Worm (Caenorhabditis elegans) whole organism, L2 larva: Measurements from ENCODE around the gene rfp-1.

Experiments used
- C34F6.9 ChIP-seq: fragments of 150-350 bp; optimal IDR thresholded peaks from 2 replicates; lab custom pipeline; 2014; ENCODE audit warnings: missing biosample characterization, missing genetic modification characterization
- F13H6.1 ChIP-seq: sonication (generic microtip); optimal IDR thresholded peaks from 2 replicates; lab custom pipeline; 2016; ENCODE audit warnings: missing genetic modification characterization, missing compliant biosample characterization
- R02D3.7 ChIP-seq: fragments of 150-350 bp; optimal IDR thresholded peaks from 2 replicates; lab custom pipeline; 2014; ENCODE audit warnings: missing biosample characterization, missing genetic modification characterization
- Y55F3AM.14 ChIP-seq: fragments of 200-800 bp; sonication (Bioruptor generic); optimal IDR thresholded peaks from 2 replicates; lab custom pipeline; 2018; ENCODE audit warnings: mild to moderate bottlenecking, missing genetic modification characterization, missing compliant biosample characterization
- ZK546.5 ChIP-seq: sonication (generic microtip); optimal IDR thresholded peaks from 2 replicates; lab custom pipeline; 2017; ENCODE audit warnings: missing biosample characterization, missing genetic modification characterization
- alr-1 ChIP-seq: fragments of 150-350 bp; optimal IDR thresholded peaks from 2 replicates; lab custom pipeline; 2014; ENCODE audit warnings: missing biosample characterization, missing genetic modification characterization
- aly-2 ChIP-seq: fragments of 150-350 bp; optimal IDR thresholded peaks from 2 replicates; lab custom pipeline; 2014; ENCODE audit warnings: missing biosample characterization, missing genetic modification characterization
- ama-1 ChIP-seq: fragments of 150-350 bp; optimal IDR thresholded peaks from 2 replicates; lab custom pipeline; 2018; ENCODE audit warnings: inconsistent platforms
- blmp-1 ChIP-seq: sonication (generic microtip); optimal IDR thresholded peaks from 2 replicates; lab custom pipeline; 2017; ENCODE audit warnings: missing genetic modification characterization, mild to moderate bottlenecking, missing compliant biosample characterization, antibody characterized with exemption, moderate library complexity; ENCODE audit not compliant: insufficient read depth
- ceh-16 ChIP-seq: fragments of 150-350 bp; optimal IDR thresholded peaks from 2 replicates; lab custom pipeline; 2014; ENCODE audit warnings: missing biosample characterization, missing genetic modification characterization
- ceh-82 ChIP-seq: fragments of 150-350 bp; optimal IDR thresholded peaks from 2 replicates; lab custom pipeline; 2014; ENCODE audit warnings: missing biosample characterization, missing genetic modification characterization
- crh-2 ChIP-seq: sonication (generic microtip); optimal IDR thresholded peaks from 2 replicates; lab custom pipeline; 2017; ENCODE audit warnings: missing biosample characterization, missing genetic modification characterization
- dmd-4 ChIP-seq: sonication (generic microtip); optimal IDR thresholded peaks from 2 replicates; lab custom pipeline; 2017; ENCODE audit warnings: missing biosample characterization, missing genetic modification characterization
- egl-27 ChIP-seq: sonication (generic microtip); optimal IDR thresholded peaks from 3 replicates; lab custom pipeline; 2017; ENCODE audit warnings: missing biosample characterization, missing genetic modification reagents, missing genetic modification characterization
- elt-1 ChIP-seq: fragments of 150-350 bp; optimal IDR thresholded peaks from 2 replicates; lab custom pipeline; 2014; ENCODE audit warnings: missing biosample characterization, missing genetic modification characterization
- elt-3 ChIP-seq: sonication (generic microtip); optimal IDR thresholded peaks from 2 replicates; lab custom pipeline; 2017; ENCODE audit warnings: missing biosample characterization, missing genetic modification characterization
- fos-1 ChIP-seq: fragments of 150-350 bp; optimal IDR thresholded peaks from 2 replicates; lab custom pipeline; 2014; ENCODE audit warnings: missing biosample characterization, missing genetic modification characterization
- gmeb-1 ChIP-seq: fragments of 150-350 bp; optimal IDR thresholded peaks from 2 replicates; lab custom pipeline; 2014; ENCODE audit warnings: missing biosample characterization, missing genetic modification characterization
- lin-11 ChIP-seq: fragments of 150-350 bp; sonication (generic microtip); optimal IDR thresholded peaks from 2 replicates; lab custom pipeline; 2014; ENCODE audit warnings: missing biosample characterization, missing genetic modification characterization, inconsistent platforms, mixed read lengths
- lin-13 ChIP-seq: fragments of 150-350 bp; optimal IDR thresholded peaks from 2 replicates; lab custom pipeline; 2014; ENCODE audit warnings: missing biosample characterization, missing genetic modification reagents, missing genetic modification characterization
- lin-39 ChIP-seq: fragments of 150-350 bp; optimal IDR thresholded peaks from 2 replicates; lab custom pipeline; 2014; ENCODE audit warnings: missing biosample characterization, missing genetic modification reagents, missing genetic modification characterization
- lsy-2 ChIP-seq, 2 experiments: fragments of 150-350 bp in 1 of 2; sonication (generic microtip) in 1 of 2; optimal IDR thresholded peaks; 2 replicates each; lab custom pipeline; 2014 to 2017; ENCODE audit warnings: missing biosample characterization in 2 of 2, missing genetic modification characterization in 2 of 2
- mab-5 ChIP-seq: fragments of 150-350 bp; optimal IDR thresholded peaks from 2 replicates; lab custom pipeline; 2014; ENCODE audit warnings: missing biosample characterization, missing genetic modification characterization
- mbf-1 ChIP-seq: sonication (generic microtip); optimal IDR thresholded peaks from 2 replicates; lab custom pipeline; 2017; ENCODE audit warnings: missing biosample characterization, missing genetic modification characterization
- mdl-1 ChIP-seq, 2 experiments: fragments of 150-350 bp in 1 of 2; sonication (generic microtip) in 1 of 2; optimal IDR thresholded peaks; 2 replicates each; lab custom pipeline; 2017; ENCODE audit warnings: missing biosample characterization in 2 of 2, missing genetic modification characterization in 2 of 2
- nhr-10 ChIP-seq: sonication (generic microtip); optimal IDR thresholded peaks from 2 replicates; lab custom pipeline; 2017; ENCODE audit warnings: missing biosample characterization, missing genetic modification characterization
- nhr-11 ChIP-seq: fragments of 150-350 bp; optimal IDR thresholded peaks from 2 replicates; lab custom pipeline; 2014; ENCODE audit warnings: missing biosample characterization, missing genetic modification characterization
- nhr-12 ChIP-seq: fragments of 150-350 bp; optimal IDR thresholded peaks from 2 replicates; lab custom pipeline; 2014; ENCODE audit warnings: missing biosample characterization, missing genetic modification characterization
- nhr-129 ChIP-seq: fragments of 150-350 bp; optimal IDR thresholded peaks from 2 replicates; lab custom pipeline; 2014; ENCODE audit warnings: missing biosample characterization, missing genetic modification characterization
- nhr-21 ChIP-seq: fragments of 150-350 bp; optimal IDR thresholded peaks from 2 replicates; lab custom pipeline; 2014; ENCODE audit warnings: missing biosample characterization, missing genetic modification characterization
- nhr-23 ChIP-seq: fragments of 150-350 bp; optimal IDR thresholded peaks from 2 replicates; lab custom pipeline; 2014; ENCODE audit warnings: missing biosample characterization, missing genetic modification reagents, missing genetic modification characterization
- nhr-237 ChIP-seq: fragments of 150-350 bp; optimal IDR thresholded peaks from 2 replicates; lab custom pipeline; 2014; ENCODE audit warnings: missing biosample characterization, missing genetic modification characterization
- nhr-25 ChIP-seq: fragments of 150-350 bp; sonication (generic microtip); optimal IDR thresholded peaks from 3 replicates; lab custom pipeline; 2014; ENCODE audit warnings: missing biosample characterization, missing genetic modification characterization
- nhr-6 ChIP-seq: fragments of 150-350 bp; optimal IDR thresholded peaks from 2 replicates; lab custom pipeline; 2014; ENCODE audit warnings: missing biosample characterization, missing genetic modification characterization
- nhr-77 ChIP-seq: fragments of 150-350 bp; optimal IDR thresholded peaks from 2 replicates; lab custom pipeline; 2014; ENCODE audit warnings: missing biosample characterization, missing genetic modification characterization
- peb-1 ChIP-seq: fragments of 150-350 bp; optimal IDR thresholded peaks from 2 replicates; lab custom pipeline; 2014; ENCODE audit warnings: missing biosample characterization, missing genetic modification characterization
- sem-4 ChIP-seq: fragments of 150-350 bp; optimal IDR thresholded peaks from 2 replicates; lab custom pipeline; 2014; ENCODE audit warnings: missing biosample characterization, missing genetic modification reagents, missing genetic modification characterization
- skn-1 ChIP-seq: sonication (generic microtip); optimal IDR thresholded peaks from 2 replicates; lab custom pipeline; 2017; ENCODE audit warnings: missing biosample characterization, missing genetic modification characterization
- sma-3 ChIP-seq: sonication (generic microtip); optimal IDR thresholded peaks from 2 replicates; lab custom pipeline; 2016; ENCODE audit warnings: missing genetic modification reagents, missing genetic modification characterization, missing compliant biosample characterization
- sma-9 ChIP-seq, 2 experiments: fragments of 150-350 bp in 1 of 2; sonication (generic microtip) in 1 of 2; optimal IDR thresholded peaks; 2 replicates each; lab custom pipeline; 2014 to 2016; ENCODE audit warnings: missing genetic modification characterization in 2 of 2, mild to moderate bottlenecking in 1 of 2, missing biosample characterization in 1 of 2, missing compliant biosample characterization in 1 of 2, missing genetic modification reagents in 1 of 2, moderate library complexity in 1 of 2
- snpc-4 ChIP-seq: fragments of 150-350 bp; optimal IDR thresholded peaks from 2 replicates; lab custom pipeline; 2014; ENCODE audit warnings: missing biosample characterization, missing genetic modification characterization
- unc-39 ChIP-seq: fragments of 150-350 bp; optimal IDR thresholded peaks from 2 replicates; lab custom pipeline; 2014; ENCODE audit warnings: missing biosample characterization, missing genetic modification characterization
- unc-55 ChIP-seq: fragments of 150-350 bp; sonication (generic microtip); optimal IDR thresholded peaks from 3 replicates; lab custom pipeline; 2014; ENCODE audit warnings: missing biosample characterization, missing genetic modification reagents, missing genetic modification characterization
- unc-62 ChIP-seq: fragments of 150-350 bp; optimal IDR thresholded peaks from 2 replicates; lab custom pipeline; 2014; ENCODE audit warnings: missing biosample characterization, missing genetic modification reagents, missing genetic modification characterization
- zag-1 ChIP-seq: fragments of 150-350 bp; optimal IDR thresholded peaks from 2 replicates; lab custom pipeline; 2014; ENCODE audit warnings: missing biosample characterization, missing genetic modification characterization
- ztf-1 ChIP-seq: fragments of 200-800 bp; sonication (Bioruptor generic); conservative IDR thresholded peaks from 2 replicates; pipeline ENCODE4 v1.3.6; 2022; ENCODE audit warnings: missing genetic modification characterization, missing compliant biosample characterization
- ztf-11 ChIP-seq: sonication (generic microtip); optimal IDR thresholded peaks from 2 replicates; lab custom pipeline; 2017; ENCODE audit warnings: missing biosample characterization, missing genetic modification characterization
- ztf-4 ChIP-seq: fragments of 150-350 bp; optimal IDR thresholded peaks from 2 replicates; lab custom pipeline; 2014; ENCODE audit warnings: missing biosample characterization, missing genetic modification characterization

Gene rfp-1

ce11 chrIII:8400478-8400877 lies 42.1 kb downstream of the rfp-1 start:
- TF ChIP-seq sma-3 (GFP tag; lab: Kevin White, UChicago) (no peak), nhr-10 (tag; lab: Kevin White, UChicago) (no peak), snpc-4 (tag; lab: Kevin White, UChicago) (no peak), dmd-4 (tag; lab: Kevin White, UChicago) (no peak), alr-1 (no peak), sma-9 (GFP tag; optimal IDR thresholded peaks at IDR 0.05; lab: Kevin White, UChicago) (peak; percentile 94), sma-9 (tag; optimal IDR thresholded peaks at IDR 0.05; lab: Kevin White, UChicago) (no peak), lsy-2 (tag; optimal IDR thresholded peaks at IDR 0.05; lab: Kevin White, UChicago) (no peak), fos-1 (tag; lab: Kevin White, UChicago) (peak; percentile 90), unc-39 (tag; lab: Kevin White, UChicago) (no peak), ztf-11 (tag; lab: Kevin White, UChicago) (no peak), unc-55 (GFP tag; lab: Kevin White, UChicago) (no peak), peb-1 (tag; lab: Kevin White, UChicago) (no peak), lin-13 (GFP tag; lab: Kevin White, UChicago) (no peak), lin-11 (tag; lab: Kevin White, UChicago) (no peak), crh-2 (tag; lab: Kevin White, UChicago) (peak; percentile 60), nhr-237 (tag; lab: Kevin White, UChicago) (no peak), nhr-25 (tag; lab: Kevin White, UChicago) (no peak), nhr-129 (peak; percentile 87), sem-4 (no peak), nhr-21 (tag; lab: Kevin White, UChicago) (no peak), nhr-11 (no peak), R02D3.7 (tag; lab: Kevin White, UChicago) (no peak), mbf-1 (no peak), blmp-1 (tag; lab: Kevin White, UChicago) (no peak), nhr-77 (no peak), nhr-23 (tag; lab: Kevin White, UChicago) (no peak), nhr-6 (tag; lab: Kevin White, UChicago) (no peak), Y55F3AM.14 (no peak), ama-1 (lab: Kevin White, UChicago) (no peak), skn-1 (peak; percentile 62), C34F6.9 (tag; lab: Kevin White, UChicago) (no peak), ceh-16 (tag; lab: Kevin White, UChicago) (no peak), elt-3 (tag; lab: Kevin White, UChicago) (no peak), egl-27 (no peak), gmeb-1 (tag; lab: Kevin White, UChicago) (peak; percentile 43), ZK546.5 (tag; lab: Kevin White, UChicago) (no peak), elt-1 (no peak), aly-2 (no peak), mab-5 (tag; lab: Kevin White, UChicago) (no peak), nhr-12 (tag; lab: Kevin White, UChicago) (no peak), lin-39 (no peak), F13H6.1 (tag; lab: Kevin White, UChicago) (peak; percentile 28), unc-62 (no peak), mdl-1 (tag; optimal IDR thresholded peaks at IDR 0.05; lab: Kevin White, UChicago) (peak in 1 of 2 experiments; percentile 1), ztf-1 (GFP tag; lab: Robert Waterston, UW) (no peak), zag-1 (no peak), ztf-4 (tag; lab: Kevin White, UChicago) (no peak)

- TF ChIP-seq fos-1 (tag; lab: Kevin White, UChicago), result peak; percentile 63
- TF ChIP-seq aly-2, result no peak
- no peak for TF ChIP-seq ceh-82 (tag; lab: Kevin White, UChicago)
- TF ChIP-seq F13H6.1 (tag; lab: Kevin White, UChicago), result no peak
- peak; percentile 40 for TF ChIP-seq skn-1
- TF ChIP-seq, all 48 proteins: peak for 2
Observed at ce11 chrIII:8401887-8402286, 43.5 kb downstream of the rfp-1 start, which contains the start of gene lap-1. Gene lap-1 (minus strand): TSS chrIII:8401928.
